Fruit fly (Drosophila melanogaster): ENCODE results near the gene CG3764.

The CG3764 gene

dm6 chr3L:17012017-17012719, at the start of gene CG3764:
CG3764 (minus strand) TSS chr3L:17012565.
- peak; percentile 51 for TF ChIP-seq CG17801 (GFP tag; optimal IDR thresholded peaks at IDR 0.05; ENCODE audit: partially characterized antibody)

- peak; percentile 5 for TF ChIP-seq CG17801 (GFP tag; optimal IDR thresholded peaks at IDR 0.05; ENCODE audit: partially characterized antibody)
Measured at dm6 chr3L:17055467-17055877, 43.1 kb upstream of the CG3764 start, which contains the start of gene CG7724. CG7724 (plus strand) TSS chr3L:17055613.

dm6 chr3L:17053932-17054331, 41.6 kb upstream of the CG3764 start:
- no peak for TF ChIP-seq CG17801 (GFP tag; optimal IDR thresholded peaks at IDR 0.05; ENCODE audit: partially characterized antibody)

- no peak for TF ChIP-seq CG17801 (GFP tag; optimal IDR thresholded peaks at IDR 0.05; ENCODE audit: partially characterized antibody)
Measured at dm6 chr3L:17052388-17052905, 40.1 kb upstream of the CG3764 start.

dm6 chr3L:17051472-17051871, 39.1 kb upstream of the CG3764 start:
- TF ChIP-seq CG17801 (GFP tag; optimal IDR thresholded peaks at IDR 0.05; ENCODE audit: partially characterized antibody), result no peak

- TF ChIP-seq CG17801 (GFP tag; optimal IDR thresholded peaks at IDR 0.05; ENCODE audit: partially characterized antibody), result no peak
Measured at dm6 chr3L:17050661-17051452, 38.5 kb upstream of the CG3764 start.

dm6 chr3L:17049912-17050345, 37.6 kb upstream of the CG3764 start:
- TF ChIP-seq CG17801 (GFP tag; optimal IDR thresholded peaks at IDR 0.05; ENCODE audit: partially characterized antibody), result peak; percentile 12

- no peak for TF ChIP-seq CG17801 (GFP tag; optimal IDR thresholded peaks at IDR 0.05; ENCODE audit: partially characterized antibody)
Measured at dm6 chr3L:17049314-17049713, 36.9 kb upstream of the CG3764 start, which contains the start of gene rogdi. rogdi (plus strand) TSS chr3L:17049512.

dm6 chr3L:17047811-17048239, 35.5 kb upstream of the CG3764 start:
- no peak for TF ChIP-seq CG17801 (GFP tag; optimal IDR thresholded peaks at IDR 0.05; ENCODE audit: partially characterized antibody)

dm6 chr3L:17045431-17046238, 33.3 kb upstream of the CG3764 start, which contains the start of gene TpnC73F:
TpnC73F (plus strand) TSS chr3L:17046063.
- TF ChIP-seq CG17801 (GFP tag; optimal IDR thresholded peaks at IDR 0.05; ENCODE audit: partially characterized antibody), result no peak

- TF ChIP-seq CG17801 (GFP tag; optimal IDR thresholded peaks at IDR 0.05; ENCODE audit: partially characterized antibody), result peak; percentile 2
Measured at dm6 chr3L:17044799-17045198, 32.4 kb upstream of the CG3764 start, which contains the start of gene Pop5. Pop5 (minus strand) TSS chr3L:17045038.

dm6 chr3L:17042297-17042921, 30.0 kb upstream of the CG3764 start, which contains the start of the genes scaf6 and Papst2:
scaf6 (minus strand) TSS chr3L:17042574.
Papst2 (plus strand) TSS chr3L:17042797.
- TF ChIP-seq CG17801 (GFP tag; optimal IDR thresholded peaks at IDR 0.05; ENCODE audit: partially characterized antibody), result peak; percentile 38

- TF ChIP-seq CG17801 (GFP tag; optimal IDR thresholded peaks at IDR 0.05; ENCODE audit: partially characterized antibody), result no peak
Measured at dm6 chr3L:17035492-17035891, 23.1 kb upstream of the CG3764 start, which contains the start of gene beg. beg (plus strand) TSS chr3L:17035668.

dm6 chr3L:17033309-17033708, 20.9 kb upstream of the CG3764 start:
- TF ChIP-seq CG17801 (GFP tag; optimal IDR thresholded peaks at IDR 0.05; ENCODE audit: partially characterized antibody), result no peak
